Worm (Caenorhabditis elegans): ENCODE results near the gene rme-2.

- TF ChIP-seq him-1 (tag; optimal IDR thresholded peaks at IDR 0.05) (no peak), dao-5 (tag; optimal IDR thresholded peaks at IDR 0.05) (no peak)
Measured at ce11 chrIV:5482231-5482630, 12.4 kb downstream of the rme-2 start, which contains the start of gene T11F8.12.

Measured in whole organism, L4/young adult.